Worm (Caenorhabditis elegans): ENCODE results near the gene D1014.2.

ce11 chrV:8120868-8121267 is 22.8 kb upstream of the D1014.2 start, which contains the start of gene D1014.6:
- TF ChIP-seq F13C5.2 (tag; optimal IDR thresholded peaks at IDR 0.05): no peak
- TF ChIP-seq scrt-1 (GFP tag; IDR thresholded peaks at IDR 0.05): no peak
- no peak for TF ChIP-seq ets-7 (tag; optimal IDR thresholded peaks at IDR 0.05)
- TF ChIP-seq hnd-1 (tag; optimal IDR thresholded peaks at IDR 0.05): no peak
- no peak for TF ChIP-seq ama-1 (optimal IDR thresholded peaks at IDR 0.05)
- no peak for TF ChIP-seq pes-1 (GFP tag; IDR thresholded peaks at IDR 0.05)
- TF ChIP-seq sea-1 (GFP tag; conservative IDR thresholded peaks at IDR 0.05): no peak
- TF ChIP-seq flt-1 (GFP tag; IDR thresholded peaks at IDR 0.05): no peak
- no peak for TF ChIP-seq tra-4 (tag; optimal IDR thresholded peaks at IDR 0.05)
- no peak for TF ChIP-seq B0310.2 (tag; optimal IDR thresholded peaks at IDR 0.05)
- TF ChIP-seq tbx-37 (GFP tag; conservative IDR thresholded peaks at IDR 0.05): no peak
- TF ChIP-seq ceh-13 (GFP tag; optimal IDR thresholded peaks at IDR 0.05): no peak
- TF ChIP-seq hmg-4 (GFP tag; optimal IDR thresholded peaks at IDR 0.05): no peak
